Fruit fly (Drosophila melanogaster) whole organism, prepupa: Measurements from ENCODE around the gene Acp36DE.

Experiments used
- CG11294 ChIP-seq: fragments of 200-800 bp; sonication (Bioruptor generic); IDR thresholded peaks from 2 replicates; pipeline ENCODE4 v1.3.6; 2022; ENCODE audit warnings: missing biosample characterization, missing genetic modification characterization
- CG1621 ChIP-seq: fragments of 200-800 bp; sonication (Bioruptor generic); optimal IDR thresholded peaks from 3 replicates; lab custom pipeline; 2018; ENCODE audit warnings: missing biosample characterization, mild to moderate bottlenecking, missing genetic modification characterization
- CG34406 ChIP-seq: fragments of 200-800 bp; sonication (Bioruptor generic); optimal IDR thresholded peaks from 3 replicates; lab custom pipeline; 2016; ENCODE audit warnings: missing biosample characterization, missing genetic modification characterization
- CG7368 ChIP-seq: fragments of 200-800 bp; sonication (Bioruptor generic); optimal IDR thresholded peaks from 3 replicates; lab custom pipeline; 2016; ENCODE audit warnings: missing biosample characterization, missing genetic modification characterization
- CG8319 ChIP-seq: fragments of 200-800 bp; sonication (Bioruptor generic); optimal IDR thresholded peaks from 3 replicates; lab custom pipeline; 2016; ENCODE audit warnings: missing biosample characterization, missing genetic modification characterization
- Gug ChIP-seq: fragments of 200-800 bp; sonication (Bioruptor generic); IDR thresholded peaks from 2 replicates; pipeline ENCODE4 v1.3.6; 2022; ENCODE audit warnings: missing biosample characterization, missing genetic modification characterization
- Hr4 ChIP-seq: fragments of 200-800 bp; sonication (Bioruptor generic); optimal IDR thresholded peaks from 3 replicates; lab custom pipeline; 2016; ENCODE audit warnings: missing biosample characterization, missing genetic modification characterization
- Met ChIP-seq: fragments of 200-800 bp; sonication (Bioruptor generic); optimal IDR thresholded peaks from 3 replicates; lab custom pipeline; 2016; ENCODE audit warnings: missing biosample characterization, missing genetic modification characterization
- Sox102F ChIP-seq: fragments of 200-800 bp; sonication (Bioruptor generic); optimal IDR thresholded peaks from 2 replicates; lab custom pipeline; 2016; ENCODE audit warnings: missing biosample characterization, mild to moderate bottlenecking, missing genetic modification characterization
- Sox14 ChIP-seq: fragments of 200-800 bp; sonication (Bioruptor generic); optimal IDR thresholded peaks from 3 replicates; lab custom pipeline; 2016; ENCODE audit warnings: missing biosample characterization, missing genetic modification characterization
- Sox15 ChIP-seq: fragments of 200-800 bp; sonication (Bioruptor generic); optimal IDR thresholded peaks from 3 replicates; lab custom pipeline; 2016; ENCODE audit warnings: missing biosample characterization, missing genetic modification characterization
- acj6 ChIP-seq: fragments of 200-800 bp; sonication (Bioruptor generic); optimal IDR thresholded peaks from 3 replicates; lab custom pipeline; 2016; ENCODE audit warnings: missing biosample characterization, missing genetic modification characterization
- fkh ChIP-seq: fragments of 200-800 bp; sonication (Bioruptor generic); optimal IDR thresholded peaks from 3 replicates; lab custom pipeline; 2017; ENCODE audit warnings: missing biosample characterization, mild to moderate bottlenecking, missing genetic modification characterization, moderate library complexity
- svp ChIP-seq: fragments of 200-800 bp; sonication (Bioruptor generic); peaks from one replicate; lab custom pipeline; 2016; ENCODE audit warnings: missing biosample characterization, missing genetic modification characterization

dm6 chr2L:18311564-18312279 lies 47.1 kb downstream of the Acp36DE start:
- TF ChIP-seq Sox15, result no peak
- TF ChIP-seq CG1621 (tag; lab: Kevin White, UChicago), result no peak
- no peak for TF ChIP-seq CG8319 (GFP tag; lab: Kevin White, UChicago)
- peak; percentile 25 for TF ChIP-seq svp (GFP tag; lab: Kevin White, UChicago)
- no peak for TF ChIP-seq CG7368 (GFP tag; lab: Kevin White, UChicago)
- no peak for TF ChIP-seq acj6 (GFP tag; lab: Kevin White, UChicago)
- TF ChIP-seq CG11294, result no peak
- peak; percentile 33 for TF ChIP-seq fkh
- TF ChIP-seq Sox102F (GFP tag; lab: Kevin White, UChicago), result no peak
- TF ChIP-seq Gug (GFP tag; lab: Robert Waterston, UW), result no peak
- TF ChIP-seq CG34406 (GFP tag; lab: Kevin White, UChicago), result no peak
- no peak for TF ChIP-seq Sox14 (GFP tag; lab: Kevin White, UChicago)
- TF ChIP-seq Met (GFP tag; lab: Kevin White, UChicago), result no peak
- TF ChIP-seq Hr4, result no peak
